Worm (Caenorhabditis elegans): ENCODE measurements around the gene C34D4.3.

C34D4.3 gene

DNA sequence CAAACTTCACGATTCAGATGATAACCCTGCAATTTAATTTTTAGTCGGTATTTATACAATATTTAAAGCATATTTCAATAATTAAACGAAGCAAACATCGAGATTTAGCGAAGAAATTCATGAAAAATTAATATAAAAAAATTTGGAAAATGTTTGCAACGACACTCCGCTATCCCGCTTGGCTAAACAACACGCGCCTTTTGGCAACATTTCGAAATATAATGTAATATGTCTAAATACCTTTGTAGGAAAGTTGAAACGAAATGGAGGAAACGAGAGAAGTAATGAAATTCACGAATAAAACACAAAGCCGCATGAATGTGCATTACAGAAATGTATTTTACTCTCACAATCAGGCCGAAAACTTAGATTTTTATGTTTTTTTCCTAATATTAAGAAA is 12.3 kb downstream of the C34D4.3 start, which contains the start of gene rpc-1 (continued):
- no peak for TF ChIP-seq pag-3 (tag; optimal IDR thresholded peaks at IDR 0.05; ENCODE audit: borderline replicate concordance, insufficient read depth)
- no peak for TF ChIP-seq zag-1 (tag; optimal IDR thresholded peaks at IDR 0.05)
- no peak for TF ChIP-seq ama-1 (optimal IDR thresholded peaks at IDR 0.05)
- TF ChIP-seq mab-9 (GFP tag; IDR thresholded peaks at IDR 0.05) = no peak
- TF ChIP-seq fos-1 (tag; optimal IDR thresholded peaks at IDR 0.05) = no peak
- peak; percentile 30 for TF ChIP-seq snu-23 (GFP tag; optimal IDR thresholded peaks at IDR 0.05)
- no peak for TF ChIP-seq nhr-11 (tag; optimal IDR thresholded peaks at IDR 0.05)
- TF ChIP-seq egl-27 (tag; optimal IDR thresholded peaks at IDR 0.05) = no peak
- TF ChIP-seq mep-1 (tag; optimal IDR thresholded peaks at IDR 0.05) = peak; percentile 59
- TF ChIP-seq unc-130 (tag; optimal IDR thresholded peaks at IDR 0.05) = no peak
- no peak for TF ChIP-seq nhr-85 (tag)
- no peak for TF ChIP-seq irx-1 (tag; optimal IDR thresholded peaks at IDR 0.05)
- TF ChIP-seq ceh-63 (GFP tag; optimal IDR thresholded peaks at IDR 0.05) = no peak
- peak in 1 of 6 experiments; percentile 3 for TF ChIP-seq elt-3 (tag; optimal IDR thresholded peaks at IDR 0.05)
- TF ChIP-seq dsc-1 (tag; optimal IDR thresholded peaks at IDR 0.05) = no peak
- TF ChIP-seq ceh-82 (tag; optimal IDR thresholded peaks at IDR 0.05) = peak; percentile 8 to 43 (median 39)
- peak; percentile 4 for TF ChIP-seq swsn-7 (tag; optimal IDR thresholded peaks at IDR 0.05)
- peak; percentile 46 for TF ChIP-seq nhr-47 (tag; optimal IDR thresholded peaks at IDR 0.05)
- TF ChIP-seq ets-5 (GFP tag; IDR thresholded peaks at IDR 0.05) = no peak
- no peak for TF ChIP-seq snpc-4 (tag; optimal IDR thresholded peaks at IDR 0.05)
- no peak for TF ChIP-seq sptf-1 (tag; optimal IDR thresholded peaks at IDR 0.05)
- peak; percentile 5 for TF ChIP-seq nhr-90 (tag; optimal IDR thresholded peaks at IDR 0.05; ENCODE audit: poor library complexity)
- no peak for TF ChIP-seq ztf-4 (tag; optimal IDR thresholded peaks at IDR 0.05)
- TF ChIP-seq egl-13 (tag; optimal IDR thresholded peaks at IDR 0.05) = no peak
- no peak for TF ChIP-seq fkh-8 (tag; optimal IDR thresholded peaks at IDR 0.05)
- no peak for TF ChIP-seq C34B4.2 (tag; optimal IDR thresholded peaks at IDR 0.05)
- no peak for TF ChIP-seq fkh-10 (GFP tag; optimal IDR thresholded peaks at IDR 0.05)
- TF ChIP-seq ceh-90 (tag; optimal IDR thresholded peaks at IDR 0.05) = no peak
- TF ChIP-seq efl-1 (optimal IDR thresholded peaks at IDR 0.05) = peak; percentile 50 to 79
- TF ChIP-seq efl-1 (GFP tag; optimal IDR thresholded peaks at IDR 0.05 in 1 of 2) = peak; percentile 74 to 98
- TF ChIP-seq ces-1 (GFP tag; optimal IDR thresholded peaks at IDR 0.05) = no peak
- TF ChIP-seq fkh-4 (tag; optimal IDR thresholded peaks at IDR 0.05; ENCODE audit: borderline replicate concordance) = no peak
- no peak for TF ChIP-seq mdl-1 (tag; optimal IDR thresholded peaks at IDR 0.05)
- no peak for TF ChIP-seq tlp-1 (tag; optimal IDR thresholded peaks at IDR 0.05)
- no peak for TF ChIP-seq nhr-84 (tag; optimal IDR thresholded peaks at IDR 0.05)
- peak; percentile 22 for TF ChIP-seq tbx-2 (tag; optimal IDR thresholded peaks at IDR 0.05)
- no peak for TF ChIP-seq hpl-2 (GFP tag; optimal IDR thresholded peaks at IDR 0.05)
- TF ChIP-seq dpl-1 (GFP tag; optimal IDR thresholded peaks at IDR 0.05) = peak; percentile 55 to 80 (median 76)
- TF ChIP-seq F16B12.6 (tag; optimal IDR thresholded peaks at IDR 0.05) = peak; percentile 47
- TF ChIP-seq Y116A8C.19 (tag; optimal IDR thresholded peaks at IDR 0.05; ENCODE audit: borderline replicate concordance) = no peak
- no peak for TF ChIP-seq C04F5.9 (tag; optimal IDR thresholded peaks at IDR 0.05)
- peak; percentile 42 for TF ChIP-seq nhr-71 (tag; optimal IDR thresholded peaks at IDR 0.05)
- TF ChIP-seq zip-4 (GFP tag; optimal IDR thresholded peaks at IDR 0.05) = no peak
- no peak for TF ChIP-seq efl-3 (GFP tag; optimal IDR thresholded peaks at IDR 0.05)
- no peak for TF ChIP-seq xbp-1 (tag; optimal IDR thresholded peaks at IDR 0.05)
- TF ChIP-seq hlh-17 (GFP tag; optimal IDR thresholded peaks at IDR 0.05; ENCODE audit: borderline replicate concordance) = no peak
- peak; percentile 40 for TF ChIP-seq blmp-1 (tag; optimal IDR thresholded peaks at IDR 0.05)
- no peak for TF ChIP-seq aly-2 (tag; optimal IDR thresholded peaks at IDR 0.05)
- no peak for TF ChIP-seq nhr-76 (tag; optimal IDR thresholded peaks at IDR 0.05)
- peak; percentile 39 for TF ChIP-seq nhr-20 (tag; optimal IDR thresholded peaks at IDR 0.05)
- no peak for TF ChIP-seq pax-3 (tag; optimal IDR thresholded peaks at IDR 0.05)
- TF ChIP-seq nhr-12 (tag; optimal IDR thresholded peaks at IDR 0.05) = no peak
- TF ChIP-seq lin-13 (GFP tag; optimal IDR thresholded peaks at IDR 0.05) = no peak
- TF ChIP-seq sox-4 (tag; optimal IDR thresholded peaks at IDR 0.05) = no peak
